Worm (Caenorhabditis elegans): Measurements from ENCODE around the gene ZK1240.6.

DNA sequence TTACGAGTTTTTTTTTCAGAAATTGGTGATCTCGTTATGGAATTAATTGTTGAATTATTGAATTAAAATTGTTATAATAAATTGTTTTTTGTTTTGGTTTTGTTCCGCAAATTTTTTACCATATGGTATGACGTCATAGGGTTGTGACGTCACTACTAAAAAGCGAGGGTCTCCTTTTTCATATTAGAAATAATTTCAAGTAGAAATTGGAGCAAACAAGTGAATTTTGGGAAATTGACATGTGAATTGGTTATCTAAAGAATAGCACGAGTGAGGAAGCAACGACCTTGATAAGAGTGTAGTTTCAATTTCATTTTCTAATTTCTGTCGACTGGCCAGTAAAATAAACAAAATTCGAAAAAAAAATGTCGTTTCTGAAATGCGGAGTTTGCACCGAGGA, 12.9 kb upstream of the ZK1240.6 start, which contains the start of gene F43C11.7:
- no peak for TF ChIP-seq nfya-1 (tag; optimal IDR thresholded peaks at IDR 0.05; ENCODE audit: borderline replicate concordance, insufficient read depth)
- no peak for TF ChIP-seq die-1 (tag; optimal IDR thresholded peaks at IDR 0.05)
- no peak for TF ChIP-seq F23B12.7 (tag; optimal IDR thresholded peaks at IDR 0.05; ENCODE audit: insufficient read depth)
